Worm (Caenorhabditis elegans): ENCODE data around the gene irld-63.

The irld-63 gene

DNA sequence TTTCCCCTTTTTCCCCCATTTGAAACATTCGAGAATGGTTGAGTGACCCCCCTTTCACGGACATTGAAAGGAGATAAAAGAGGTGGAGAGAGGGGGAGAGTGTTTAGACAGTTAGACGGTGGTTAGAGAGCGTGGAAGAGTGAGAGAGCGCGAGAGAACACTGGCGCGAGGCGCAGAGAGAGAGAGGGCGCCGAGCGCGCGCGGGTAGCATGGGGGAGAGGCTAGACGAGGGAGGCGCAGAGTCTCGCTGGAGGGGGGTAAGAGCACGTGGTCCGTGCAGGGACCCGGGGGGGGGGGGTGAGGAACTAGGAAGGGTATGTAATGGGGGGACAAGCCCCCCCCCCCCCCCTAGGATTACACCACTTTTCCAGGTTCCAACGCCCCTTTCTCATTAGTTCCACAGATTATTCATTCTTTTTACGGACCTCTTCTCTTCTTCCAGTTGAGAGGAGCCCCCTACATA is 43.4 kb downstream of the irld-63 start (continued):
- TF ChIP-seq ahr-1 (tag; optimal IDR thresholded peaks at IDR 0.05) = no peak
- no peak for TF ChIP-seq syd-9 (tag; optimal IDR thresholded peaks at IDR 0.05)
- no peak for TF ChIP-seq nhr-11 (tag; optimal IDR thresholded peaks at IDR 0.05)
- TF ChIP-seq sox-4 (tag; optimal IDR thresholded peaks at IDR 0.05) = peak; percentile 42
- TF ChIP-seq odd-2 (tag; optimal IDR thresholded peaks at IDR 0.05) = no peak
- TF ChIP-seq unc-55 (GFP tag; optimal IDR thresholded peaks at IDR 0.05) = peak; percentile 65
- no peak for TF ChIP-seq fax-1 (tag; optimal IDR thresholded peaks at IDR 0.05)
- no peak for TF ChIP-seq madf-2 (tag; optimal IDR thresholded peaks at IDR 0.05)
- TF ChIP-seq unc-86 (tag; optimal IDR thresholded peaks at IDR 0.05) = peak; percentile 31
- peak; percentile 40 for TF ChIP-seq pax-1 (tag; optimal IDR thresholded peaks at IDR 0.05)
- TF ChIP-seq lim-6 (tag; optimal IDR thresholded peaks at IDR 0.05) = no peak
- TF ChIP-seq ceh-48 (tag; optimal IDR thresholded peaks at IDR 0.05) = no peak
- TF ChIP-seq C08G9.2 (tag; optimal IDR thresholded peaks at IDR 0.05) = no peak
- TF ChIP-seq fkh-6 (tag; optimal IDR thresholded peaks at IDR 0.05) = no peak
- TF ChIP-seq unc-42 (tag; optimal IDR thresholded peaks at IDR 0.05) = no peak
- no peak for TF ChIP-seq ceh-6 (GFP tag; optimal IDR thresholded peaks at IDR 0.05)
- TF ChIP-seq ceh-30 (tag; optimal IDR thresholded peaks at IDR 0.05) = no peak
- TF ChIP-seq dve-1 (tag; optimal IDR thresholded peaks at IDR 0.05) = peak; percentile 69
- TF ChIP-seq elt-2 (tag; optimal IDR thresholded peaks at IDR 0.05) = no peak
- peak; percentile 35 for TF ChIP-seq tbx-2 (tag; optimal IDR thresholded peaks at IDR 0.05)
- peak; percentile 78 for TF ChIP-seq nfya-1 (tag; optimal IDR thresholded peaks at IDR 0.05)
- TF ChIP-seq gmeb-2 (tag; optimal IDR thresholded peaks at IDR 0.05) = no peak
- TF ChIP-seq elt-4 (tag; optimal IDR thresholded peaks at IDR 0.05) = no peak
- TF ChIP-seq ceh-14 (tag; optimal IDR thresholded peaks at IDR 0.05) = no peak
- TF ChIP-seq ets-4 (tag; optimal IDR thresholded peaks at IDR 0.05) = no peak
- no peak for TF ChIP-seq hlh-13 (GFP tag; optimal IDR thresholded peaks at IDR 0.05)
- peak; percentile 12 for TF ChIP-seq ceh-19 (GFP tag; optimal IDR thresholded peaks at IDR 0.05)
- TF ChIP-seq ama-1 (optimal IDR thresholded peaks at IDR 0.05) = no peak
- peak; percentile 87 for TF ChIP-seq pros-1 (tag; optimal IDR thresholded peaks at IDR 0.05)
- peak; percentile 44 for TF ChIP-seq T23F11.4 (GFP tag; optimal IDR thresholded peaks at IDR 0.05)
- TF ChIP-seq eyg-1 (tag; optimal IDR thresholded peaks at IDR 0.05) = no peak
- 0 out of 2 replicates have a peak, but pooled peaks have one; percentile 4 for TF ChIP-seq unc-3 (GFP tag; conservative IDR thresholded peaks at IDR 0.05)
- no peak for TF ChIP-seq unc-3 (tag; optimal IDR thresholded peaks at IDR 0.05)
- TF ChIP-seq ceh-45 (GFP tag; IDR thresholded peaks at IDR 0.05) = no peak
- no peak; the same call in 1 of the 2 replicates for TF ChIP-seq sox-2 (GFP tag; IDR thresholded peaks at IDR 0.05)
- TF ChIP-seq mec-3 (tag; optimal IDR thresholded peaks at IDR 0.05; ENCODE audit: borderline replicate concordance) = no peak
- TF ChIP-seq ttx-3 (tag; optimal IDR thresholded peaks at IDR 0.05) = peak; percentile 38
- peak; percentile 39 for TF ChIP-seq F13H6.1 (tag; optimal IDR thresholded peaks at IDR 0.05)
- TF ChIP-seq rnt-1 (tag; optimal IDR thresholded peaks at IDR 0.05) = no peak
- no peak for TF ChIP-seq C38D4.7 (GFP tag; optimal IDR thresholded peaks at IDR 0.05)
- TF ChIP-seq fkh-10 (GFP tag; optimal IDR thresholded peaks at IDR 0.05) = no peak
- TF ChIP-seq ceh-22 (tag; optimal IDR thresholded peaks at IDR 0.05) = peak; percentile 31
- peak; percentile 70 for TF ChIP-seq hlh-30 (tag; optimal IDR thresholded peaks at IDR 0.05; ENCODE audit: insufficient read depth)
- TF ChIP-seq ceh-2 (tag; optimal IDR thresholded peaks at IDR 0.05) = no peak
- no peak for TF ChIP-seq Y22D7AL.16 (tag; optimal IDR thresholded peaks at IDR 0.05)
- TF ChIP-seq ztf-16 (tag; optimal IDR thresholded peaks at IDR 0.05) = peak; percentile 18
- TF ChIP-seq che-1 (tag; optimal IDR thresholded peaks at IDR 0.05) = no peak
- no peak for TF ChIP-seq K09A11.1 (tag; optimal IDR thresholded peaks at IDR 0.05; ENCODE audit: insufficient read depth)
- no peak for TF ChIP-seq nhr-232 (tag; optimal IDR thresholded peaks at IDR 0.05)
- TF ChIP-seq tbx-7 (tag; optimal IDR thresholded peaks at IDR 0.05) = no peak
